Worm (Caenorhabditis elegans): Measurements from ENCODE around the gene ech-9.

DNA sequence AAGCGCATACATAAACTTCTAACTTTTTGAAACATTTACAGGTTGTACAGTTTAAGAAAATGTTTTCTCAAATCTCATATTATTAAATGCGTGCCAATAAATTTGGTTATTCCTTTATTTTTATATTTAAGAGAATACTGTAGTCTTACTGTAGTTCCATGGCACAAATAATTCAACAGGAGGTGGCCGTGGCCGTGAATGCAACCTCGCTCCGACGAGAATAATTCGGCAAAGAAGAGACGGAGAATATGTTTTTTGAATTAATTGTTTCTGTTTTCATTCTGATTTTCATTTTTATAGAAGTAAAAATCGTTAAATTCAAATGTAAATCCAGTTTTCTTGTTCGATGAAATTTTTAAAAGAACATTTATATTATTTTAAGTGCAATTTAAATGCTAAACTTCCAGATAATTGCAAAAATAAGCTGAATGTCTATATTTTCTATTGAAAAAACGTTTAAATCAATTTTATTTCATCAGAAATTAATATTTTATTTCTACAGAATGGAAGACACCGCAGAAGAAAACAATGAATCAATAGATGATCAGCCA, 37.7 kb downstream of the ech-9 start, which contains the start of gene gon-4:
- no peak for TF ChIP-seq flt-1 (GFP tag; IDR thresholded peaks at IDR 0.05)
- no peak for TF ChIP-seq cog-1 (tag; optimal IDR thresholded peaks at IDR 0.05)
